Worm (Caenorhabditis elegans) whole organism, L4 larva: ENCODE measurements around the gene dot-1.2.

Source experiments
- F10B5.3 ChIP-seq: sonication (generic microtip); optimal IDR thresholded peaks from 2 replicates; lab custom pipeline; 2016; ENCODE audit warnings: mild to moderate bottlenecking, missing genetic modification characterization, missing compliant biosample characterization
- F26F4.8 ChIP-seq: fragments of 200-800 bp; sonication (Bioruptor generic); conservative IDR thresholded peaks from 2 replicates; pipeline ENCODE4 v1.3.6; 2022; ENCODE audit warnings: missing genetic modification characterization, missing compliant biosample characterization
- F37D6.2 ChIP-seq: sonication (generic microtip); optimal IDR thresholded peaks from 2 replicates; lab custom pipeline; 2016; ENCODE audit warnings: mild to moderate bottlenecking, missing genetic modification characterization, missing compliant biosample characterization
- F49E8.2 ChIP-seq: sonication (generic microtip); optimal IDR thresholded peaks from 2 replicates; lab custom pipeline; 2016; ENCODE audit warnings: missing compliant biosample characterization, mild to moderate bottlenecking, missing genetic modification characterization, borderline replicate concordance
- R02D3.7 ChIP-seq: fragments of 150-350 bp; sonication (generic microtip); optimal IDR thresholded peaks from 3 replicates; lab custom pipeline; 2014; ENCODE audit warnings: missing biosample characterization, missing genetic modification characterization
- T20F7.1 ChIP-seq: fragments of 200-800 bp; sonication (Bioruptor generic); optimal IDR thresholded peaks from 2 replicates; lab custom pipeline; 2018; ENCODE audit warnings: mild to moderate bottlenecking, missing genetic modification characterization, missing compliant biosample characterization
- Y75B8A.6 ChIP-seq: fragments of 200-800 bp; sonication (Bioruptor generic); IDR thresholded peaks from 2 replicates; pipeline ENCODE4 v1.3.6; 2022; ENCODE audit warnings: missing genetic modification reagents, missing genetic modification characterization, missing compliant biosample characterization
- ZK546.5 ChIP-seq, 2 experiments: sonication (generic microtip); optimal IDR thresholded peaks; 2 replicates each; lab custom pipeline; 2017; ENCODE audit warnings: missing biosample characterization in 2 of 2, missing genetic modification characterization in 2 of 2
- aha-1 ChIP-seq: fragments of 150-350 bp; peaks from one replicate; lab custom pipeline; 2014; ENCODE audit warnings: missing biosample characterization, missing genetic modification characterization
- arid-1 ChIP-seq: fragments of 200-800 bp; sonication (Bioruptor generic); conservative IDR thresholded peaks from 2 replicates; pipeline ENCODE4 v1.3.6; 2022; ENCODE audit warnings: missing genetic modification reagents, missing genetic modification characterization, missing compliant biosample characterization
- ceh-20 ChIP-seq: fragments of 200-800 bp; sonication (Bioruptor generic); IDR thresholded peaks from 2 replicates; pipeline ENCODE4 v1.3.6; 2022; ENCODE audit warnings: missing genetic modification reagents, missing genetic modification characterization, missing compliant biosample characterization
- ceh-28 ChIP-seq: fragments of 150-350 bp; optimal IDR thresholded peaks from 2 replicates; lab custom pipeline; 2014; ENCODE audit warnings: missing biosample characterization, missing genetic modification reagents, missing genetic modification characterization
- ces-1 ChIP-seq: fragments of 150-350 bp; sonication (generic microtip); optimal IDR thresholded peaks from 4 replicates; lab custom pipeline; 2014; ENCODE audit warnings: missing biosample characterization, missing genetic modification reagents, missing genetic modification characterization
- cey-2 ChIP-seq: sonication (generic microtip); optimal IDR thresholded peaks from 3 replicates; lab custom pipeline; 2017; ENCODE audit warnings: missing genetic modification characterization, mild to moderate bottlenecking, missing compliant biosample characterization, antibody characterized with exemption, borderline replicate concordance; ENCODE audit not compliant: insufficient read depth
- ctbp-1 ChIP-seq: fragments of 200-800 bp; sonication (Bioruptor generic); IDR thresholded peaks from 2 replicates; pipeline ENCODE4 v1.3.6; 2022; ENCODE audit warnings: missing genetic modification reagents, missing genetic modification characterization, missing compliant biosample characterization
- dmd-9 ChIP-seq: fragments of 200-800 bp; sonication (Bioruptor generic); IDR thresholded peaks from 2 replicates; pipeline ENCODE4 v1.3.6; 2022; ENCODE audit warnings: missing genetic modification reagents, missing genetic modification characterization, missing compliant biosample characterization
- fkh-10 ChIP-seq: fragments of 150-350 bp; optimal IDR thresholded peaks from 2 replicates; lab custom pipeline; 2014; ENCODE audit warnings: missing biosample characterization, missing genetic modification reagents, missing genetic modification characterization
- fos-1 ChIP-seq: fragments of 150-350 bp; optimal IDR thresholded peaks from 2 replicates; lab custom pipeline; 2014; ENCODE audit warnings: missing biosample characterization, missing genetic modification characterization
- hif-1 ChIP-seq, 2 experiments: sonication (generic microtip); optimal IDR thresholded peaks; 2 replicates each; lab custom pipeline; 2016 to 2017; ENCODE audit warnings: missing compliant biosample characterization in 2 of 2, missing genetic modification characterization in 2 of 2, missing genetic modification reagents in 2 of 2, missing genotype in 2 of 2, mild to moderate bottlenecking in 1 of 2
- hmg-1.1 ChIP-seq: fragments of 200-800 bp; sonication (Bioruptor generic); IDR thresholded peaks from 2 replicates; pipeline ENCODE4 v1.3.6; 2022; ENCODE audit warnings: missing genetic modification reagents, missing genetic modification characterization, missing compliant biosample characterization
- jun-1 ChIP-seq: fragments of 150-350 bp; optimal IDR thresholded peaks from 2 replicates; lab custom pipeline; 2014; ENCODE audit warnings: missing biosample characterization, missing genetic modification reagents, missing genetic modification characterization
- lin-13 ChIP-seq: fragments of 150-350 bp; optimal IDR thresholded peaks from 2 replicates; lab custom pipeline; 2014; ENCODE audit warnings: missing biosample characterization, missing genetic modification reagents, missing genetic modification characterization
- lin-15B ChIP-seq: fragments of 150-350 bp; sonication (generic microtip); optimal IDR thresholded peaks from 3 replicates; lab custom pipeline; 2014; ENCODE audit warnings: missing biosample characterization, missing genetic modification characterization
- lin-29 ChIP-seq: fragments of 200-800 bp; sonication (Bioruptor generic); IDR thresholded peaks from 2 replicates; pipeline ENCODE4 v1.3.6; 2022; ENCODE audit warnings: missing genetic modification reagents, missing genetic modification characterization, missing compliant biosample characterization
- lin-39 ChIP-seq: fragments of 150-350 bp; optimal IDR thresholded peaks from 2 replicates; lab custom pipeline; 2014; ENCODE audit warnings: missing biosample characterization, missing genetic modification reagents, missing genetic modification characterization
- mdt-29 ChIP-seq: fragments of 200-800 bp; sonication (Bioruptor generic); IDR thresholded peaks from 2 replicates; pipeline ENCODE4 v1.3.6; 2022; ENCODE audit warnings: missing genetic modification reagents, missing genetic modification characterization, missing compliant biosample characterization
- mep-1 ChIP-seq: fragments of 150-350 bp; sonication (generic microtip); optimal IDR thresholded peaks from 3 replicates; lab custom pipeline; 2014; ENCODE audit warnings: missing biosample characterization, missing genetic modification characterization
- mes-2 ChIP-seq: sonication (generic microtip); optimal IDR thresholded peaks from 2 replicates; lab custom pipeline; 2016; ENCODE audit warnings: missing genotype, mild to moderate bottlenecking, missing genetic modification characterization, missing compliant biosample characterization; ENCODE audit not compliant: poor library complexity, severe bottlenecking
- nhr-102 ChIP-seq: sonication (generic microtip); optimal IDR thresholded peaks from 2 replicates; lab custom pipeline; 2016; ENCODE audit warnings: mild to moderate bottlenecking, missing genetic modification characterization, moderate library complexity, missing compliant biosample characterization
- nhr-25 ChIP-seq: sonication (generic microtip); optimal IDR thresholded peaks from 2 replicates; lab custom pipeline; 2017; ENCODE audit warnings: missing genetic modification characterization, mild to moderate bottlenecking, missing compliant biosample characterization, antibody characterized with exemption, moderate library complexity, borderline replicate concordance; ENCODE audit not compliant: insufficient read depth
- nhr-77 ChIP-seq: fragments of 150-350 bp; optimal IDR thresholded peaks from 2 replicates; lab custom pipeline; 2014; ENCODE audit warnings: missing biosample characterization, missing genetic modification characterization
- pqm-1 ChIP-seq: sonication (generic microtip); optimal IDR thresholded peaks from 2 replicates; lab custom pipeline; 2017; ENCODE audit warnings: missing biosample characterization, missing genetic modification characterization
- rbr-2 ChIP-seq: sonication (generic microtip); optimal IDR thresholded peaks from 2 replicates; lab custom pipeline; 2016; ENCODE audit warnings: missing genotype, missing genetic modification characterization, missing compliant biosample characterization
- saeg-2 ChIP-seq: fragments of 200-800 bp; sonication (Bioruptor generic); IDR thresholded peaks from 2 replicates; pipeline ENCODE4 v1.3.6; 2022; ENCODE audit warnings: missing genetic modification reagents, missing genetic modification characterization, missing compliant biosample characterization
- skn-1 ChIP-seq: fragments of 150-350 bp; optimal IDR thresholded peaks from 2 replicates; lab custom pipeline; 2014; ENCODE audit warnings: missing biosample characterization, missing genetic modification characterization
- snpc-1.2 ChIP-seq: fragments of 200-800 bp; sonication (Bioruptor generic); IDR thresholded peaks from 2 replicates; pipeline ENCODE4 v1.3.6; 2022; ENCODE audit warnings: missing genetic modification reagents, missing genetic modification characterization, missing compliant biosample characterization
- spr-3 ChIP-seq: fragments of 200-800 bp; sonication (Bioruptor generic); optimal IDR thresholded peaks from 2 replicates; lab custom pipeline; 2018; ENCODE audit warnings: mild to moderate bottlenecking, missing genetic modification characterization, missing compliant biosample characterization
- tag-97 ChIP-seq: fragments of 200-800 bp; sonication (Bioruptor generic); IDR thresholded peaks from 2 replicates; pipeline ENCODE4 v1.3.6; 2022; ENCODE audit warnings: missing genetic modification characterization, missing compliant biosample characterization
- unc-62 ChIP-seq, 3 experiments: fragments of 150-350 bp in 1 of 3; sonication (generic microtip); optimal IDR thresholded peaks in 2 of 3; peaks in 1 of 3; 1 replicate in 1 of 3; 2 replicates in 2 of 3; lab custom pipeline; 2014 to 2017; ENCODE audit warnings: missing biosample characterization in 3 of 3, missing genetic modification characterization in 3 of 3, missing genetic modification reagents in 3 of 3, missing genotype in 1 of 3
- zfp-3 ChIP-seq: fragments of 200-800 bp; sonication (Bioruptor generic); conservative IDR thresholded peaks from 2 replicates; pipeline ENCODE4 v1.3.6; 2022; ENCODE audit warnings: missing genetic modification reagents, missing genetic modification characterization, missing compliant biosample characterization
- zip-2 ChIP-seq: fragments of 150-350 bp; optimal IDR thresholded peaks from 2 replicates; lab custom pipeline; 2014; ENCODE audit warnings: missing biosample characterization, missing genetic modification characterization
- ztf-11 ChIP-seq: fragments of 150-350 bp; optimal IDR thresholded peaks from 2 replicates; lab custom pipeline; 2014; ENCODE audit warnings: missing biosample characterization, missing genetic modification characterization

dot-1.2 gene

ce11 chrX:11907263-11907662, 38.1 kb upstream of the dot-1.2 start, which contains the start of gene Y62H9A.11:
Gene Y62H9A.11, minus strand, starts transcription at chrX:11907363.
- TF ChIP-seq T20F7.1 (GFP tag; lab: Kevin White, UChicago) (no peak), ceh-20 (GFP tag; lab: Robert Waterston, UW) (no peak), jun-1 (no peak), lin-13 (no peak), pqm-1 (tag; lab: Kevin White, UChicago) (no peak), ctbp-1 (no peak), skn-1 (tag; lab: Kevin White, UChicago) (no peak), nhr-25 (tag; lab: Kevin White, UChicago) (no peak), fos-1 (tag; lab: Kevin White, UChicago) (no peak), zip-2 (tag; lab: Kevin White, UChicago) (no peak), ces-1 (GFP tag; lab: Kevin White, UChicago) (no peak), mdt-29 (GFP tag; lab: Robert Waterston, UW) (no peak), lin-15B (tag; lab: Kevin White, UChicago) (no peak), spr-3 (no peak)

DNA sequence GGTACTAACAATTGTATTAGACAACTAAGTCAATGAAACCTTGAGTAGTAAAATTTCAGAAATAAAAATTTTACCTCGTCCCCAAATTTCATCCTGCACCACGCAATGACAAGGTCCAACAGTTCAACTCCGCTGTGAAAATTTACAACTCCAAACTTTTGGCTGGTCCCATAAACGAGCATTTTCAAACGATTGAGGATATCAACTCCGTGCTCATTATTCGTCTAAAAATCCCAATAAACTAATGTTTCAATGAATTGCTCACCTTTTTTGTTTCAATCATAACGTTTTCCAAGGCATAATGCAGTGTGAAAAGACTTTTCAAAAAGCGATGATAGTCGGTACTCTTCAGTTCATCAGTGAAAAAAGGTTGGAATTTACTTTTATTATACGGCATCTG, 37.5 kb upstream of the dot-1.2 start:
- TF ChIP-seq unc-62 (GFP tag; optimal IDR thresholded peaks at IDR 0.05 in 1 of 2; lab: Kevin White, UChicago) = peak in 1 of 2 experiments; percentile 95
- no peak for TF ChIP-seq unc-62 (tag; optimal IDR thresholded peaks at IDR 0.05; lab: Kevin White, UChicago)
- no peak for TF ChIP-seq hif-1 (tag; optimal IDR thresholded peaks at IDR 0.05; lab: Kevin White, UChicago)

DNA sequence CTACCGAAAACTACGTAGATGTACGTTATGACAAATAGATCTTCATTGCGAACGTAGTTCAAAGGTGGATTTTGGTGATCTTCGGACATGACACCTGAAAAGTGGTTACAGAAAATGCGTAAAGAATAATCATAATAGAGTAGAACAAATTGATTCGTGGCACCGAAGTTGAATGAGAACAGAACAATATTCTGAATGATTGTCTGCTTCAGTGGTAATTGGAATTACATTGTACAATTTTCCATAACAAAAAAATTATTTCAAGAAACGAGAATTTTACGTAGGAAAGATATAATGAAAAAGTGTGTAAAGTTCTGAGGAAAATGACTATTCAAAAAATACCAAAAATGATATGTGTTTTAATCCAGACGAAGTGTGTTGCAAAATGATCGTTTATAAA, 33.5 kb upstream of the dot-1.2 start, which contains the start of gene Y62H9A.10:
TSS of gene Y62H9A.10 (minus strand) at position 101 of the 400 bp plus-strand sequence.
- no peak for TF ChIP-seq unc-62 (GFP tag; optimal IDR thresholded peaks at IDR 0.05 in 1 of 2; lab: Kevin White, UChicago)
- TF ChIP-seq unc-62 (tag; optimal IDR thresholded peaks at IDR 0.05; lab: Kevin White, UChicago) = no peak
- TF ChIP-seq Y75B8A.6 (GFP tag; lab: Robert Waterston, UW) = no peak
- no peak for TF ChIP-seq mes-2 (tag; lab: Kevin White, UChicago)
- no peak for TF ChIP-seq ztf-11 (tag; lab: Kevin White, UChicago)
- no peak for TF ChIP-seq mep-1 (tag; lab: Kevin White, UChicago)
- no peak for TF ChIP-seq nhr-102 (tag; lab: Kevin White, UChicago)
- TF ChIP-seq hmg-1.1 = no peak
- no peak for TF ChIP-seq nhr-77 (tag; lab: Kevin White, UChicago)
- no peak for TF ChIP-seq zfp-3 (GFP tag; lab: Robert Waterston, UW)
- TF ChIP-seq lin-39 (tag; lab: Kevin White, UChicago) = no peak
- TF ChIP-seq tag-97 (GFP tag; lab: Robert Waterston, UW) = no peak
- TF ChIP-seq fos-1 (tag; lab: Kevin White, UChicago) = no peak
- no peak for TF ChIP-seq cey-2 (tag; lab: Kevin White, UChicago)

ce11 chrX:11899031-11899430, 29.9 kb upstream of the dot-1.2 start:
- TF ChIP-seq aha-1 (peak; percentile 57), tag-97 (GFP tag; lab: Robert Waterston, UW) (no peak), F10B5.3 (tag; lab: Kevin White, UChicago) (peak; percentile 12), hmg-1.1 (no peak; the same call in 1 of the 2 replicates), dmd-9 (GFP tag; lab: Robert Waterston, UW) (no peak), fkh-10 (GFP tag; lab: Kevin White, UChicago) (no peak), unc-62 (GFP tag; optimal IDR thresholded peaks at IDR 0.05 in 1 of 2; lab: Kevin White, UChicago) (peak in 1 of 2 experiments; percentile 85), unc-62 (tag; optimal IDR thresholded peaks at IDR 0.05; lab: Kevin White, UChicago) (no peak), F37D6.2 (tag; lab: Kevin White, UChicago) (peak; percentile 51), cey-2 (tag; lab: Kevin White, UChicago) (no peak), snpc-1.2 (GFP tag; lab: Robert Waterston, UW) (no peak), T20F7.1 (GFP tag; lab: Kevin White, UChicago) (no peak), saeg-2 (GFP tag; lab: Robert Waterston, UW) (no peak), F49E8.2 (tag; lab: Kevin White, UChicago) (no peak), lin-29 (no peak), rbr-2 (tag; lab: Kevin White, UChicago) (peak; percentile 46), R02D3.7 (tag; lab: Kevin White, UChicago) (no peak), ZK546.5 (tag; optimal IDR thresholded peaks at IDR 0.05; lab: Kevin White, UChicago) (no peak), ztf-11 (tag; lab: Kevin White, UChicago) (no peak), ceh-28 (tag; lab: Kevin White, UChicago) (peak; percentile 43), F26F4.8 (no peak), mdt-29 (GFP tag; lab: Robert Waterston, UW) (no peak), arid-1 (GFP tag; lab: Robert Waterston, UW) (no peak)
